Worm (Caenorhabditis elegans) whole organism, L1 larva: ENCODE measurements around the gene nhr-129.

ENCODE experiments used
- blmp-1 ChIP-seq: fragments of 150-350 bp; optimal IDR thresholded peaks from 2 replicates; lab custom pipeline; 2014; ENCODE audit warnings: missing biosample characterization, missing genetic modification characterization
- ceh-82 ChIP-seq, 3 experiments: fragments of 150-350 bp in 1 of 3; sonication (generic microtip) in 2 of 3; optimal IDR thresholded peaks; 2 replicates each; lab custom pipeline; 2014 to 2017; ENCODE audit warnings: missing biosample characterization in 3 of 3, missing genetic modification characterization in 3 of 3
- jun-1 ChIP-seq: fragments of 150-350 bp; optimal IDR thresholded peaks from 2 replicates; lab custom pipeline; 2014; ENCODE audit warnings: missing biosample characterization, missing genetic modification reagents, missing genetic modification characterization
- mef-2 ChIP-seq: fragments of 150-350 bp; optimal IDR thresholded peaks from 2 replicates; lab custom pipeline; 2014; ENCODE audit warnings: missing biosample characterization, missing genetic modification characterization
- nhr-12 ChIP-seq: sonication (generic microtip); optimal IDR thresholded peaks from 2 replicates; lab custom pipeline; 2017; ENCODE audit warnings: missing biosample characterization, missing genetic modification characterization
- pag-3 ChIP-seq: sonication (generic microtip); optimal IDR thresholded peaks from 2 replicates; lab custom pipeline; 2017; ENCODE audit warnings: missing genetic modification characterization, mild to moderate bottlenecking, missing compliant biosample characterization, antibody characterized with exemption, borderline replicate concordance; ENCODE audit not compliant: insufficient read depth
- rnt-1 ChIP-seq: sonication (generic microtip); optimal IDR thresholded peaks from 2 replicates; lab custom pipeline; 2016; ENCODE audit warnings: mild to moderate bottlenecking, missing genetic modification characterization, moderate library complexity, missing compliant biosample characterization
- tbx-2 ChIP-seq: sonication (generic microtip); optimal IDR thresholded peaks from 2 replicates; lab custom pipeline; 2016; ENCODE audit warnings: missing genetic modification characterization, missing compliant biosample characterization
- zag-1 ChIP-seq: fragments of 150-350 bp; optimal IDR thresholded peaks from 2 replicates; lab custom pipeline; 2014; ENCODE audit warnings: missing biosample characterization, missing genetic modification characterization

DNA sequence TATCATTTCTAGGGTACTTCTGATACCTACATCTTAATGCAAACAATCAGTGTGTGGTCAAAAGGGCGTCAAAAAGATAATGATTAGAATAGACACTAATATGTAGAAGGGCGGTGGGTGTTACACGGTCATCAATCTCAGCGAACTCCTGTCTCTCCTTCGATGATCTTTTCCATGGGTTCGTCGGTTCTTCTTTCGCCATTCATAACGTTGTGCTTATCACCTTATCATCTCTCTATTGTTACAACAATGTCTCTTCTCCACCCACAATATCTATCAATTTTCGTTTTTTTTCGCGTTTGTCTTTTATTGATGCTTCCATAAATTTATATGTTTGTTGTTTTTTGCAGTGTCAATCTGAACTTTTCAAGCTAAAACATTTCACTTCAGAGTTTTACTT is 29.4 kb downstream of the nhr-129 start, which contains the start of gene ceh-79:
- TF ChIP-seq ceh-82 (tag; optimal IDR thresholded peaks at IDR 0.05; lab: Kevin White, UChicago) (no peak), jun-1 (tag; lab: Kevin White, UChicago) (no peak), pag-3 (no peak), nhr-12 (no peak), blmp-1 (peak; percentile 38), rnt-1 (tag; lab: Kevin White, UChicago) (no peak), mef-2 (tag; lab: Kevin White, UChicago) (no peak), zag-1 (tag; lab: Kevin White, UChicago) (no peak), tbx-2 (no peak)
